Worm (Caenorhabditis elegans): ENCODE data around the gene C28A5.6.

C28A5.6 gene

ce11 chrIII:4453301-4453700 is 24.0 kb upstream of the C28A5.6 start:
- TF ChIP-seq him-1 (tag; optimal IDR thresholded peaks at IDR 0.05) (no peak), W03F9.2 (tag; optimal IDR thresholded peaks at IDR 0.05) (no peak), dao-5 (tag; optimal IDR thresholded peaks at IDR 0.05) (no peak)

- TF ChIP-seq him-1 (tag; optimal IDR thresholded peaks at IDR 0.05) (no peak), dao-5 (tag; optimal IDR thresholded peaks at IDR 0.05) (no peak)
Observed at ce11 chrIII:4452749-4453148, 23.4 kb upstream of the C28A5.6 start.

ce11 chrIII:4450773-4451423 is 21.6 kb upstream of the C28A5.6 start:
- TF ChIP-seq W03F9.2 (tag; optimal IDR thresholded peaks at IDR 0.05) (no peak), him-1 (tag; optimal IDR thresholded peaks at IDR 0.05) (no peak), dao-5 (tag; optimal IDR thresholded peaks at IDR 0.05) (no peak)

DNA sequence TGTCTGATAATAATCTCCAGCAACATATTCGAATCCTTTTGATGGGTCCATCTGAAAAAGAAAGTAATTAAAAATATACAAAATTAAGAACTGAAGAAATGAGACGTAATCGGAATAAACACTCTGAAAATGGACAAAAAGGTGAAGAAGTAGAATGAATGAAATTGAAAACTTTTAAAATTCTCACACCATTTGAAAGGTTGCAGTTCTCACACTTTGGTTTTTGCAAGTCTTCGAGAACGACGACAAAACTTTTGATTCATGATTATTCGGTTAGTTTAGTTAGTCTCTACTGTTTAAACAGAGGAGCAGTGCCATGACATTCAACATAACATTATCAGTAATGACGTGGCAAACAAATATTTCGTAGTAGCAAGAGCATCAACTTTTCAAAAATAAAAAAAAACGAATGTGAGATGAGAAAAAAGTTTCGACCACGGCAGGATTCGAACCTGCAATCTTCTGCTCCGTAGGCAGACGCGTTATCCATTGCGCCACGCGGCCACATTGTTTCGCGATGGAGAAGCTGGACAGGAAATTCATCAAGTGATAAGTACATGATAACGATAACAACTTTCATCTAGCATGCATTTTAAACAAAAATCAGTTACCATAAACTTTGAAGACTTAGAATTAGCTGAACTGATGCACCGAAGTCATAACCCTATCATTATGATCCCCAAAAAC is 20.7 kb upstream of the C28A5.6 start, which contains the start of gene ceh-43:
Gene ceh-43 (minus strand): TSS at position 51 of the 687 bp plus-strand sequence.
- TF ChIP-seq dao-5 (tag; optimal IDR thresholded peaks at IDR 0.05) (no peak), him-1 (tag; optimal IDR thresholded peaks at IDR 0.05) (no peak), W03F9.2 (tag; optimal IDR thresholded peaks at IDR 0.05) (no peak)

ce11 chrIII:4449357-4449756 is 20.1 kb upstream of the C28A5.6 start:
- TF ChIP-seq him-1 (tag; optimal IDR thresholded peaks at IDR 0.05) (no peak), dao-5 (tag; optimal IDR thresholded peaks at IDR 0.05) (peak; percentile 34), W03F9.2 (tag; optimal IDR thresholded peaks at IDR 0.05) (peak; percentile 15)

ce11 chrIII:4448029-4448428 is 18.7 kb upstream of the C28A5.6 start:
- TF ChIP-seq him-1 (tag; optimal IDR thresholded peaks at IDR 0.05), result no peak
- no peak for TF ChIP-seq dao-5 (tag; optimal IDR thresholded peaks at IDR 0.05)
- no peak for TF ChIP-seq W03F9.2 (tag; optimal IDR thresholded peaks at IDR 0.05)

ce11 chrIII:4444492-4444891 is 15.2 kb upstream of the C28A5.6 start:
- TF ChIP-seq W03F9.2 (tag; optimal IDR thresholded peaks at IDR 0.05) (no peak), dao-5 (tag; optimal IDR thresholded peaks at IDR 0.05) (no peak), him-1 (tag; optimal IDR thresholded peaks at IDR 0.05) (no peak)

DNA sequence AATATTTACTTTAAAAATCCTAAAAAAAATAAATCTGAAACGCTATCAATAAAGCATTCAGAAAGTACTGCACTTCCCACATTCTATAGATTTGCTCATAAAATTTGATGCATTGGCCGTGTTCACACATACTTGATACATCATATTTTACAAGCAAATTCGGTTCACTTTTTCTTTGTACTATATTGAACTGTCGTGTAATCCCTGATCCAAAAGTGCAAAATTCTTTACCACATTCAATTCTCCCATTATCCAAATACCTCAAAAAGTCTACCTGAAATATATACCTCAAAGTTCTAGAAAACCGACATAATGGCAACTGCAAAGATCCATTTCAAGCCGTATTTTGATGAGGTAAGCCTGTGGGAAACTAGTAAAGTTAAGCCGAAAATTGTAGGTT is 12.5 kb upstream of the C28A5.6 start, which contains the start of gene nex-3:
Gene nex-3 (plus strand): TSS at position 301 of the 400 bp plus-strand sequence.
- TF ChIP-seq him-1 (tag; optimal IDR thresholded peaks at IDR 0.05) (no peak), W03F9.2 (tag; optimal IDR thresholded peaks at IDR 0.05) (no peak), dao-5 (tag; optimal IDR thresholded peaks at IDR 0.05) (no peak)

DNA sequence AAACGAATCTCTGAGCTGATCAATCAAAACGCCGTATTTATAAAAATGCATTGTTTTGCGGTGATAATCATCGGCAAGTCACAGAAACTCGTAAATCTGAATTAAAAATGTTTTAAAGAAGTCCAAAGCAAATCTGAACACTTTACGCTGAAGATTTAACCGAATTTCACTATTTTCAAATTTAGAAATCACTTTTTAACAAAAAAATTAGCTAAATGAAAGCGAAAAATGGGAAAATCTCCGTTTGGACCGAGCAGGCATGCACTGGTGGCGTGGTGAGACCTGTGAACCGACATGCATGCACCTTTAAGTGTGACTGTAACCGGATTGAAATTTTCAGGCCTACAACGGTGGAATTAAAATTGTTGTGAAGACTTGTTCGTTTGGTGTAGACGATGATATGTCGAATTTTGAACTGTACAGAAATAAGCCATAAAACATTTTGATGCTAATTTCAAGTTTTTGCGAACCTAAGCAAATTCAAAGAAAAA is 10.2 kb upstream of the C28A5.6 start, which contains the start of gene C28A5.2:
Gene C28A5.2 (minus strand): TSS at position 51 of the 491 bp plus-strand sequence.
- TF ChIP-seq him-1 (tag; optimal IDR thresholded peaks at IDR 0.05) (no peak), dao-5 (tag; optimal IDR thresholded peaks at IDR 0.05) (no peak), W03F9.2 (tag; optimal IDR thresholded peaks at IDR 0.05) (no peak)

- TF ChIP-seq dao-5 (tag; optimal IDR thresholded peaks at IDR 0.05), result no peak
Observed at ce11 chrIII:4435262-4435661, 6.0 kb upstream of the C28A5.6 start.

ce11 chrIII:4434294-4434781 is 5.0 kb upstream of the C28A5.6 start, which contains the start of gene C28A5.1:
Gene C28A5.1 (minus strand): TSS chrIII:4434344.
- peak; percentile 52 for TF ChIP-seq W03F9.2 (tag; optimal IDR thresholded peaks at IDR 0.05)
- TF ChIP-seq dao-5 (tag; optimal IDR thresholded peaks at IDR 0.05), result no peak
- no peak for TF ChIP-seq him-1 (tag; optimal IDR thresholded peaks at IDR 0.05)

DNA sequence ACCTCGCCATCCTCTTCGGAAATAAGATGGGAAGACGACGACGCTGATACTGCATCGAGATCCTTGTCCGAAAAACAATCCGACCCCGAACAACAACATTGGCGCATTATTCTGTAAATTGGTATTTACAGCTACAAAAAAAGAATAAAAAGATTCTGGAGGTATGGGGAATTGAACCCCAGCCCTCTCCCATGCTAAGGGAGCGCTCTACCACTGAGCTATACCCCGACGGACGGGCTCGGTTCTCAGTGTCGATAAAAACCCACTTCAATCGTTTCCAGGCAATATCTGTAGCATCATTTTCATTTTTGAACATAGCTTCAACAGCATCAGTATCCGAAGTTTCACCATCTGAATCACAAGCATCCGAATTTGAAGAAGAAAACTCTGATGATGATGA is 505 bp downstream of the C28A5.6 start:
- TF ChIP-seq W03F9.2 (tag; optimal IDR thresholded peaks at IDR 0.05) (no peak), him-1 (tag; optimal IDR thresholded peaks at IDR 0.05) (no peak), dao-5 (tag; optimal IDR thresholded peaks at IDR 0.05) (no peak)

DNA sequence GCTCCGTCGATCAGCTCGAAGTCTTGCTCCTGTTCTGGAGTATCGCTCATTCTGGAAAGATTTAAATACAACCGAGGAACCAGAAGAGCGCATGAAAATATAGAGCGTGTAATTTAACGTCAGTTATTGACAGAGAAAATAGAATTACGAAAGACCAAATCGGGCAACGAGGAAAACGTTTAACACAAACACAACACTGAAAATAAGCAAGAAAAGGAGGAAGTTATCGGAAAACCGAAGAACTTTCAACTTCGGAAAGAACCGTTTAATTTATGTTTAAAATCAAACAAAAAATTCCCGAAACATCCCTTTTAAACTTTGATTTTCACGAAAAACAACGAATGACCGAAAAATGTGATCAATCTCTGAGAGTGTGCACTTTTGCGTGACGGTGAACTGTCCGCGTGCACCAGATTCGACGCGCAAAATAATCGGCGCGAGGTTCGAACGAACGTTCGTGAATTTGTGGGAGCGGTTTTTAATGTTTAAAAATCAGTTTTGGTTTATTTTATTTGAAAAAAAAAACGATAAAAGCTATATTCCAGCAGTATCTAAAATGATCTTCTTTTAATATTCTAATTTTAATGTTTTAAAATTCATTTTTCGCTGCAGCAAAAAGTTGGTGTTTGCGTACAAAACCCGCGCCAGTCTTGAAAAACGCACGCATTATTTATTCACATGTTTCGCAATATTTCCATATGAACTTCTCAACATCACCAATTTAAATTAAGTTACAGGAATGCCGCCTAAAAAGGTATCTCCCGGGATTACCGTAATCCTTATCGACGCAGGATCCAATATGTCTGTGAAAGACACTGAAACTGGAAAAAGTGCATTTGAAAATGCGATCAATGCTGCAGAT is 10.0 kb downstream of the C28A5.6 start, which contains the start of the genes R07E5.7 and cku-80:
Gene R07E5.7 (minus strand): TSS at position 51 of the 862 bp plus-strand sequence.
Gene cku-80 (plus strand): TSS at position 732 of the 862 bp plus-strand sequence.
- peak; percentile 73 for TF ChIP-seq W03F9.2 (tag; optimal IDR thresholded peaks at IDR 0.05)
- TF ChIP-seq dao-5 (tag; optimal IDR thresholded peaks at IDR 0.05), result no peak

All from whole organism, L4/young adult.